Fruit fly (Drosophila melanogaster) whole organism, embryonic: ENCODE data around the gene CG43922.

ENCODE experiments used
- ATbp ChIP-seq: fragments of 200-800 bp; sonication (Bioruptor generic); optimal IDR thresholded peaks from 2 replicates; lab custom pipeline; 2017; ENCODE audit warnings: missing biosample characterization, mild to moderate bottlenecking, missing genetic modification characterization, missing genetic modification reagents
- Aef1 ChIP-seq: fragments of 200-800 bp; sonication (Bioruptor generic); IDR thresholded peaks from 3 replicates; pipeline ENCODE4 v1.3.6; 2022; ENCODE audit warnings: missing biosample characterization, missing genetic modification characterization
- Antp ChIP-seq: fragments of 200-800 bp; sonication (Bioruptor generic); optimal IDR thresholded peaks from 3 replicates; lab custom pipeline; 2016; ENCODE audit warnings: missing biosample characterization, missing genetic modification characterization
- CG10147 ChIP-seq: fragments of 200-800 bp; sonication (Bioruptor generic); optimal IDR thresholded peaks from 2 replicates; lab custom pipeline; 2019; ENCODE audit warnings: missing biosample characterization, mild to moderate bottlenecking, missing genetic modification characterization, moderate library complexity
- CG10565 ChIP-seq: fragments of 200-800 bp; sonication (Bioruptor generic); optimal IDR thresholded peaks from 3 replicates; lab custom pipeline; 2016; ENCODE audit warnings: missing biosample characterization, mild to moderate bottlenecking, missing genetic modification characterization
- CG12236 ChIP-seq: fragments of 200-800 bp; sonication (Bioruptor generic); optimal IDR thresholded peaks from 2 replicates; lab custom pipeline; 2016; ENCODE audit warnings: missing biosample characterization, missing genetic modification characterization
- CG12391 ChIP-seq: fragments of 200-800 bp; sonication (Bioruptor generic); optimal IDR thresholded peaks from 3 replicates; lab custom pipeline; 2018; ENCODE audit warnings: missing biosample characterization, mild to moderate bottlenecking, missing genetic modification characterization, moderate library complexity
- CG12659 ChIP-seq: fragments of 200-800 bp; sonication (Bioruptor generic); optimal IDR thresholded peaks from 3 replicates; lab custom pipeline; 2017; ENCODE audit warnings: mild to moderate bottlenecking, missing biosample characterization, missing genetic modification reagents, missing genetic modification characterization
- CG12942 ChIP-seq: fragments of 200-800 bp; sonication (Bioruptor generic); optimal IDR thresholded peaks from 3 replicates; lab custom pipeline; 2016; ENCODE audit warnings: missing biosample characterization, missing genetic modification characterization
- CG13624 ChIP-seq: fragments of 200-800 bp; sonication (Bioruptor generic); optimal IDR thresholded peaks from 2 replicates; lab custom pipeline; 2016; ENCODE audit warnings: missing biosample characterization, missing genetic modification characterization
- CG14710 ChIP-seq: fragments of 200-800 bp; sonication (Bioruptor generic); optimal IDR thresholded peaks from 3 replicates; lab custom pipeline; 2019; ENCODE audit warnings: missing biosample characterization, mild to moderate bottlenecking, missing genetic modification characterization, moderate library complexity
- CG1529 ChIP-seq: fragments of 200-800 bp; sonication (Bioruptor generic); optimal IDR thresholded peaks from 3 replicates; lab custom pipeline; 2018; ENCODE audit warnings: missing biosample characterization, missing genetic modification characterization
- CG15479 ChIP-seq: fragments of 200-800 bp; sonication (Bioruptor generic); optimal IDR thresholded peaks from 3 replicates; lab custom pipeline; 2019; ENCODE audit warnings: missing biosample characterization, mild to moderate bottlenecking, missing genetic modification characterization, moderate library complexity
- CG15601 ChIP-seq: fragments of 200-800 bp; sonication (Bioruptor generic); optimal IDR thresholded peaks from 3 replicates; lab custom pipeline; 2019; ENCODE audit warnings: missing biosample characterization, mild to moderate bottlenecking, missing genetic modification characterization, moderate library complexity
- CG15696 ChIP-seq: fragments of 200-800 bp; sonication (Bioruptor generic); optimal IDR thresholded peaks from 2 replicates; lab custom pipeline; 2019; ENCODE audit warnings: missing biosample characterization, mild to moderate bottlenecking, missing genetic modification characterization, moderate library complexity
- CG17612 ChIP-seq: fragments of 200-800 bp; sonication (Bioruptor generic); IDR thresholded peaks from 2 replicates; pipeline ENCODE4 v1.3.6; 2022; ENCODE audit warnings: missing biosample characterization, missing genetic modification characterization
- CG18599 ChIP-seq: fragments of 200-800 bp; sonication (Bioruptor generic); optimal IDR thresholded peaks from 3 replicates; lab custom pipeline; 2017; ENCODE audit warnings: missing biosample characterization, missing genetic modification characterization, mild to moderate bottlenecking, moderate library complexity, missing genetic modification reagents
- CG2712 ChIP-seq: fragments of 200-800 bp; optimal IDR thresholded peaks from 3 replicates; lab custom pipeline; 2019; ENCODE audit warnings: missing biosample characterization, mild to moderate bottlenecking, missing genetic modification characterization, moderate library complexity
- CG30403 ChIP-seq: fragments of 200-800 bp; sonication (Bioruptor generic); optimal IDR thresholded peaks from 3 replicates; lab custom pipeline; 2016; ENCODE audit warnings: missing biosample characterization, missing genetic modification characterization
- CG42726 ChIP-seq: fragments of 200-800 bp; sonication (Bioruptor generic); IDR thresholded peaks from 2 replicates; pipeline ENCODE4 v1.3.6; 2022; ENCODE audit warnings: missing biosample characterization, missing genetic modification characterization; ENCODE audit not compliant: partially characterized antibody
- CG5953 ChIP-seq: fragments of 200-800 bp; sonication (Bioruptor generic); IDR thresholded peaks from 2 replicates; pipeline ENCODE4 v1.3.6; 2022; ENCODE audit warnings: missing biosample characterization, missing genetic modification characterization
- CG6813 ChIP-seq: fragments of 200-800 bp; sonication (Bioruptor generic); optimal IDR thresholded peaks from 2 replicates; lab custom pipeline; 2017; ENCODE audit warnings: missing biosample characterization, missing genetic modification characterization, mild to moderate bottlenecking, moderate library complexity, missing genetic modification reagents
- CG7556 ChIP-seq: fragments of 200-800 bp; sonication (Bioruptor generic); optimal IDR thresholded peaks from 2 replicates; lab custom pipeline; 2017; ENCODE audit warnings: missing biosample characterization, mild to moderate bottlenecking, missing genetic modification characterization
- CG7987 ChIP-seq: fragments of 200-800 bp; sonication (Bioruptor generic); optimal IDR thresholded peaks from 2 replicates; lab custom pipeline; 2018; ENCODE audit warnings: missing biosample characterization, mild to moderate bottlenecking, missing genetic modification characterization, moderate library complexity
- CG8290 ChIP-seq, 3 experiments: fragments of 200-800 bp; sonication (Bioruptor generic); optimal IDR thresholded peaks; 2 replicates each; lab custom pipeline; 2016 to 2019; ENCODE audit warnings: missing biosample characterization in 3 of 3, missing genetic modification characterization in 3 of 3, mild to moderate bottlenecking in 2 of 3, moderate library complexity in 1 of 3
- CTCF ChIP-seq: fragments of 200-800 bp; sonication (Bioruptor generic); optimal IDR thresholded peaks from 2 replicates; lab custom pipeline; 2017; ENCODE audit warnings: missing biosample characterization, mild to moderate bottlenecking, missing genetic modification characterization, moderate library complexity
- Dek ChIP-seq: fragments of 200-800 bp; sonication (Bioruptor generic); optimal IDR thresholded peaks from 3 replicates; lab custom pipeline; 2019; ENCODE audit warnings: missing biosample characterization, mild to moderate bottlenecking, missing genetic modification characterization, moderate library complexity
- Doc3 ChIP-seq: fragments of 200-800 bp; sonication (Bioruptor generic); IDR thresholded peaks from 3 replicates; pipeline ENCODE4 v1.3.6; 2022; ENCODE audit warnings: missing biosample characterization, missing genetic modification characterization; ENCODE audit not compliant: partially characterized antibody
- Dref ChIP-seq: fragments of 200-800 bp; sonication (Bioruptor generic); IDR thresholded peaks from 2 replicates; pipeline ENCODE4 v1.3.6; 2022; ENCODE audit warnings: missing biosample characterization, missing genetic modification characterization
- E2f1 ChIP-seq: fragments of 200-800 bp; sonication (Bioruptor generic); IDR thresholded peaks from 2 replicates; pipeline ENCODE4 v1.3.6; 2022; ENCODE audit warnings: missing biosample characterization, missing genetic modification characterization
- Elba2 ChIP-seq: fragments of 200-800 bp; sonication (Bioruptor generic); optimal IDR thresholded peaks from 3 replicates; lab custom pipeline; 2016; ENCODE audit warnings: missing biosample characterization, missing genetic modification characterization
- Lhr ChIP-seq: fragments of 200-800 bp; sonication (Bioruptor generic); optimal IDR thresholded peaks from 3 replicates; lab custom pipeline; 2017; ENCODE audit warnings: mild to moderate bottlenecking, missing biosample characterization, missing genetic modification reagents, missing genetic modification characterization
- Mrtf ChIP-seq: fragments of 200-800 bp; sonication (Bioruptor generic); IDR thresholded peaks from 3 replicates; pipeline ENCODE4 v1.3.6; 2022; ENCODE audit warnings: missing biosample characterization, missing genetic modification characterization
- Nf-YC ChIP-seq: fragments of 200-800 bp; optimal IDR thresholded peaks from 3 replicates; lab custom pipeline; 2019; ENCODE audit warnings: missing biosample characterization, mild to moderate bottlenecking, missing genetic modification characterization, moderate library complexity
- ab ChIP-seq: fragments of 200-800 bp; sonication (Bioruptor generic); optimal IDR thresholded peaks from 2 replicates; lab custom pipeline; 2016; ENCODE audit warnings: missing biosample characterization, missing genetic modification characterization
- ap ChIP-seq: fragments of 200-800 bp; sonication (Bioruptor generic); IDR thresholded peaks from 2 replicates; pipeline ENCODE4 v1.3.6; 2022; ENCODE audit warnings: missing biosample characterization, missing genetic modification characterization
- bab2 ChIP-seq: fragments of 200-800 bp; sonication (Bioruptor generic); optimal IDR thresholded peaks from 2 replicates; lab custom pipeline; 2016; ENCODE audit warnings: missing biosample characterization, missing genetic modification characterization
- chinmo ChIP-seq: fragments of 200-800 bp; sonication (Bioruptor generic); IDR thresholded peaks from 4 replicates; pipeline ENCODE4 v1.3.6; 2022; ENCODE audit warnings: missing biosample characterization, missing genetic modification characterization; ENCODE audit not compliant: partially characterized antibody
- dm ChIP-seq: fragments of 200-800 bp; sonication (Bioruptor generic); optimal IDR thresholded peaks from 3 replicates; lab custom pipeline; 2016; ENCODE audit warnings: missing biosample characterization, missing genetic modification characterization
- gfzf ChIP-seq: fragments of 200-800 bp; sonication (Bioruptor generic); optimal IDR thresholded peaks from 2 replicates; lab custom pipeline; 2016; ENCODE audit warnings: missing biosample characterization, mild to moderate bottlenecking, missing genetic modification characterization, moderate library complexity
- grau ChIP-seq: fragments of 200-800 bp; optimal IDR thresholded peaks from 3 replicates; lab custom pipeline; 2019; ENCODE audit warnings: missing biosample characterization, mild to moderate bottlenecking, missing genetic modification characterization, moderate library complexity
- lbe ChIP-seq: fragments of 200-800 bp; sonication (Bioruptor generic); optimal IDR thresholded peaks from 2 replicates; lab custom pipeline; 2016; ENCODE audit warnings: missing biosample characterization, mild to moderate bottlenecking, missing genetic modification characterization
- pb ChIP-seq: fragments of 200-800 bp; sonication (Bioruptor generic); optimal IDR thresholded peaks from 3 replicates; lab custom pipeline; 2016; ENCODE audit warnings: missing biosample characterization, missing genetic modification characterization
- rib ChIP-seq: fragments of 200-800 bp; sonication (Bioruptor generic); IDR thresholded peaks from 2 replicates; pipeline ENCODE4 v1.3.6; 2022; ENCODE audit warnings: missing biosample characterization, missing genetic modification characterization
- row ChIP-seq: fragments of 200-800 bp; sonication (Bioruptor generic); IDR thresholded peaks from 3 replicates; pipeline ENCODE4 v1.3.6; 2022; ENCODE audit warnings: missing biosample characterization, missing genetic modification characterization
- sc ChIP-seq, 3 experiments: fragments of >200 bp in 2 of 3; fragments of 200-800 bp in 1 of 3; sonication (Bioruptor generic) in 1 of 3; optimal IDR thresholded peaks; 2 replicates in 2 of 3; 3 replicates in 1 of 3; lab custom pipeline; 2017; ENCODE audit warnings: mild to moderate bottlenecking in 1 of 3, missing biosample characterization in 1 of 3, missing genetic modification characterization in 1 of 3, missing genetic modification reagents in 1 of 3
- tio ChIP-seq: fragments of 200-800 bp; sonication (Bioruptor generic); optimal IDR thresholded peaks from 2 replicates; lab custom pipeline; 2017; ENCODE audit warnings: missing biosample characterization, missing genetic modification characterization, inconsistent platforms
- vnd ChIP-seq: fragments of 200-800 bp; sonication (Bioruptor generic); IDR thresholded peaks from 3 replicates; pipeline ENCODE4 v1.3.6; 2022; ENCODE audit warnings: missing biosample characterization, missing genetic modification characterization; ENCODE audit not compliant: partially characterized antibody
- vvl ChIP-seq: fragments of 200-800 bp; sonication (Bioruptor generic); IDR thresholded peaks from 2 replicates; pipeline ENCODE4 v1.3.6; 2022; ENCODE audit warnings: missing biosample characterization, missing genetic modification characterization
- zen2 ChIP-seq: fragments of 200-800 bp; sonication (Bioruptor generic); IDR thresholded peaks from 3 replicates; pipeline ENCODE4 v1.3.6; 2022; ENCODE audit warnings: missing biosample characterization, missing genetic modification characterization; ENCODE audit not compliant: partially characterized antibody

CG43922 gene

dm6 chr2L:6283376-6283775 is 25.2 kb downstream of the CG43922 start (continued):
- TF ChIP-seq ATbp (GFP tag; lab: Kevin White, UChicago) (peak; percentile 84), CG2712 (peak; percentile 51), CG7556 (GFP tag; lab: Kevin White, UChicago) (peak; percentile 29), vnd (GFP tag; lab: Robert Waterston, UW) (no peak), Aef1 (GFP tag; lab: Robert Waterston, UW) (no peak), row (GFP tag; lab: Robert Waterston, UW) (no peak), grau (tag; lab: Kevin White, UChicago) (peak; percentile 5), CG10565 (no peak), Nf-YC (no peak), CG12942 (GFP tag; lab: Kevin White, UChicago) (no peak), CG15601 (peak; percentile 80), zen2 (no peak), Antp (GFP tag; lab: Kevin White, UChicago) (no peak), Doc3 (no peak), CG15696 (peak; percentile 56), CG1529 (GFP tag; lab: Kevin White, UChicago) (peak; percentile 56), CG15479 (GFP tag; lab: Kevin White, UChicago) (no peak), CG5953 (no peak), CG42726 (GFP tag; lab: Robert Waterston, UW) (no peak), CG10147 (GFP tag; lab: Kevin White, UChicago) (no peak), Elba2 (no peak), CG12391 (tag; lab: Kevin White, UChicago) (no peak), ab (GFP tag; lab: Kevin White, UChicago) (no peak), CG17612 (GFP tag; lab: Robert Waterston, UW) (no peak), CG6813 (peak; percentile 66), CG30403 (GFP tag; lab: Kevin White, UChicago) (no peak), Mrtf (GFP tag; lab: Robert Waterston, UW) (no peak), Dref (GFP tag; lab: Robert Waterston, UW) (no peak), dm (no peak), CG12236 (GFP tag; lab: Kevin White, UChicago) (peak; percentile 30), CG7987 (GFP tag; lab: Kevin White, UChicago) (peak; percentile 63), CG14710 (tag; lab: Kevin White, UChicago) (peak; percentile 63), sc (optimal IDR thresholded peaks at IDR 0.05; lab: Kevin White, UChicago) (no peak), sc (GFP tag; optimal IDR thresholded peaks at IDR 0.05; lab: Kevin White, UChicago) (peak; percentile 47), Dek (tag; lab: Kevin White, UChicago) (no peak), Lhr (GFP tag; lab: Kevin White, UChicago) (peak; percentile 57), tio (GFP tag; lab: Kevin White, UChicago) (no peak), ap (GFP tag; lab: Robert Waterston, UW) (no peak), CG13624 (GFP tag; lab: Kevin White, UChicago) (no peak), CG12659 (GFP tag; lab: Kevin White, UChicago) (no peak), lbe (GFP tag; lab: Kevin White, UChicago) (no peak), CG18599 (GFP tag; lab: Kevin White, UChicago) (peak; percentile 51), bab2 (GFP tag; lab: Kevin White, UChicago) (peak; percentile 5), chinmo (GFP tag; lab: Robert Waterston, UW) (no peak), rib (GFP tag; lab: Robert Waterston, UW) (no peak), CG8290 (GFP tag; optimal IDR thresholded peaks at IDR 0.05; lab: Kevin White, UChicago) (peak; percentile 21), CG8290 (tag; optimal IDR thresholded peaks at IDR 0.05; lab: Kevin White, UChicago) (peak in 1 of 2 experiments; percentile 34), vvl (GFP tag; lab: Robert Waterston, UW) (no peak), CTCF (GFP tag; lab: Kevin White, UChicago) (peak; percentile 22), gfzf (GFP tag; lab: Kevin White, UChicago) (no peak), pb (GFP tag; lab: Kevin White, UChicago) (no peak), E2f1 (GFP tag; lab: Robert Waterston, UW) (peak; percentile 6; the same call in 1 of the 2 replicates)
